Fruit fly (Drosophila melanogaster): Measurements from ENCODE around the gene toc.

Gene toc

DNA sequence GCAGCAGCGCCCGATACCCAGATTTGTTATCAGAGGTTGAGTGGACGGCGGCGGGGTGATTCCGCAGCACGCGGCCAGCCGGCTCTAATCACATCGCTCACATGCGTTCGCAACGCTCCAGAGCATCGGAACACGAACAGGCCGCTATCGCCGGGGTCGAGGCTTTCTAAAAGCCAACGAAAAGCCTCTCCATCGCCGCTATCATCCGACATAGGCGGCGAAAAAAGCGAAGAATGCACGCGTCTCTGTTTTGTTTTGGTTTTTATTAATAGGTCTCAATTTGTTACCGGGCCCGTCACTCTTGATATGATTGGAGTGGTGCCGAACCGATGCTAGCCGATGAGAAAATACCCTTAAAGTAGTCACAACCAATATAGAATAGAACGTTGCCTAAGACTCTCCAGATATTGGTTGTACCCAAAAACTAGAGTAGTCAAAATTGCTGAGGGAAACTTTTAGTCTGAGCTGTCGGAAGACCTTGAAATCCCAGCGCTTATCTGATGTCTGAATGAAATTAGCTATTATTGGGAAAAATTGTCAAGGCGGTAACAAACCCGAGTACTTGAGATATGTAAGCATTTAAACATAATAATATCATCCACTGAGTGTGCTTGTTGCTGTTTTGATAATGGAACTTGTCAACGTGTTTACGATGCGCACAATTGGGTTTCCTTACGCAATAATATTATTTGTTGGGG, 102.5 kb downstream of the toc start, which contains the start of gene CG17261 (continued):
- TF ChIP-seq Med (GFP tag) (peak; percentile 91), Fer1 (GFP tag; optimal IDR thresholded peaks at IDR 0.05) (peak; percentile 68), nerfin-1 (tag; optimal IDR thresholded peaks at IDR 0.05) (no peak), Dfd (GFP tag; optimal IDR thresholded peaks at IDR 0.05) (no peak), CG17912 (GFP tag; optimal IDR thresholded peaks at IDR 0.05) (no peak), CG9609 (GFP tag; optimal IDR thresholded peaks at IDR 0.05) (peak; percentile 22), Awh (GFP tag; IDR thresholded peaks at IDR 0.05) (no peak), CG30403 (GFP tag; optimal IDR thresholded peaks at IDR 0.05) (peak; percentile 35), Hr51 (GFP tag; optimal IDR thresholded peaks at IDR 0.05) (peak; percentile 21 to 35), chn (GFP tag; optimal IDR thresholded peaks at IDR 0.05) (no peak), CG18476 (GFP tag; optimal IDR thresholded peaks at IDR 0.05) (no peak), CG6854 (GFP tag; optimal IDR thresholded peaks at IDR 0.05) (no peak), yki (optimal IDR thresholded peaks at IDR 0.05) (no peak), CG16779 (GFP tag; IDR thresholded peaks at IDR 0.05) (no peak), nom (GFP tag; optimal IDR thresholded peaks at IDR 0.05) (no peak), org-1 (GFP tag; optimal IDR thresholded peaks at IDR 0.05) (peak; percentile 4), Nf-YC (tag; optimal IDR thresholded peaks at IDR 0.05) (no peak), CG10366 (GFP tag; IDR thresholded peaks at IDR 0.05) (no peak), CG14860 (GFP tag; IDR thresholded peaks at IDR 0.05; ENCODE audit: partially characterized antibody) (no peak), cato (GFP tag; optimal IDR thresholded peaks at IDR 0.05; ENCODE audit: borderline replicate concordance) (no peak), Xbp1 (GFP tag; optimal IDR thresholded peaks at IDR 0.05) (peak; percentile 33), CG18262 (tag; optimal IDR thresholded peaks at IDR 0.05) (peak; percentile 4), CG13296 (GFP tag; optimal IDR thresholded peaks at IDR 0.05) (peak; percentile 18), CG14014 (GFP tag; IDR thresholded peaks at IDR 0.05) (no peak), hth (optimal IDR thresholded peaks at IDR 0.05) (no peak), lilli (GFP tag; optimal IDR thresholded peaks at IDR 0.05) (peak; percentile 66), Atf3 (GFP tag; optimal IDR thresholded peaks at IDR 0.05) (no peak), Pdp1 (GFP tag; optimal IDR thresholded peaks at IDR 0.05) (peak; percentile 35 to 90), Dp (GFP tag; optimal IDR thresholded peaks at IDR 0.05) (no peak), Stat92E (GFP tag; optimal IDR thresholded peaks at IDR 0.05) (no peak), gfzf (GFP tag; optimal IDR thresholded peaks at IDR 0.05) (no peak), HLHmδ (GFP tag; optimal IDR thresholded peaks at IDR 0.05) (no peak), cas (GFP tag; IDR thresholded peaks at IDR 0.05) (no peak), Tbp (GFP tag; optimal IDR thresholded peaks at IDR 0.05) (no peak), CG15601 (tag; optimal IDR thresholded peaks at IDR 0.05) (no peak), BtbVII (GFP tag; optimal IDR thresholded peaks at IDR 0.05) (no peak), CG31388 (GFP tag; optimal IDR thresholded peaks at IDR 0.05) (no peak), Atf6 (GFP tag; IDR thresholded peaks at IDR 0.05) (peak; percentile 60; the same call in 1 of the 2 replicates), BEAF-32 (GFP tag; optimal IDR thresholded peaks at IDR 0.05) (no peak), sr (GFP tag; IDR thresholded peaks at IDR 0.05) (no peak), da (GFP tag; optimal IDR thresholded peaks at IDR 0.05) (no peak), dati (GFP tag; IDR thresholded peaks at IDR 0.05) (no peak), CG31224 (GFP tag; IDR thresholded peaks at IDR 0.05) (no peak), Spps (tag; optimal IDR thresholded peaks at IDR 0.05) (no peak), nerfin-2 (GFP tag; IDR thresholded peaks at IDR 0.05; ENCODE audit: partially characterized antibody) (no peak), CG11247 (GFP tag; IDR thresholded peaks at IDR 0.05) (no peak), fd102C (GFP tag; optimal IDR thresholded peaks at IDR 0.05) (no peak), CG12219 (GFP tag; optimal IDR thresholded peaks at IDR 0.05) (no peak), ash1 (GFP tag; optimal IDR thresholded peaks at IDR 0.05) (no peak), CG12155 (GFP tag; optimal IDR thresholded peaks at IDR 0.05) (peak; percentile 27)
